Worm (Caenorhabditis elegans): ENCODE measurements around the gene dhs-25.

ce11 chrX:1523272-1523671 lies 36.9 kb downstream of the dhs-25 start:
- TF ChIP-seq lin-39 (tag; optimal IDR thresholded peaks at IDR 0.05) (no peak), set-16 (GFP tag; IDR thresholded peaks at IDR 0.05) (no peak)
